Fruit fly (Drosophila melanogaster) whole organism, embryonic: Measurements from ENCODE around the gene CG43127.

Experiments used
- Asciz ChIP-seq: fragments of 200-800 bp; sonication (Bioruptor generic); optimal IDR thresholded peaks from 2 replicates; lab custom pipeline; 2017; ENCODE audit warnings: missing biosample characterization, mild to moderate bottlenecking, missing genetic modification characterization, missing genetic modification reagents
- Bdp1 ChIP-seq: fragments of 200-800 bp; sonication (Bioruptor generic); optimal IDR thresholded peaks from 3 replicates; lab custom pipeline; 2016; ENCODE audit warnings: missing biosample characterization, missing genetic modification characterization
- Bteb2 ChIP-seq: fragments of 200-800 bp; sonication (Bioruptor generic); optimal IDR thresholded peaks from 2 replicates; lab custom pipeline; 2016; ENCODE audit warnings: missing biosample characterization, missing genetic modification characterization
- CG10274 ChIP-seq: fragments of 200-800 bp; sonication (Bioruptor generic); optimal IDR thresholded peaks from 3 replicates; lab custom pipeline; 2017; ENCODE audit warnings: missing biosample characterization, mild to moderate bottlenecking, missing genetic modification characterization
- CG10959 ChIP-seq: fragments of 200-800 bp; sonication (Bioruptor generic); IDR thresholded peaks from 2 replicates; pipeline ENCODE4 v1.3.6; 2022; ENCODE audit warnings: missing biosample characterization, missing genetic modification characterization
- CG11456 ChIP-seq: fragments of 200-800 bp; sonication (Bioruptor generic); IDR thresholded peaks from 3 replicates; pipeline ENCODE4 v1.3.6; 2022; ENCODE audit warnings: missing biosample characterization, missing genetic modification characterization
- CG12744 ChIP-seq: fragments of 200-800 bp; sonication (Bioruptor generic); optimal IDR thresholded peaks from 2 replicates; lab custom pipeline; 2016; ENCODE audit warnings: missing biosample characterization, missing genetic modification characterization
- CG12769 ChIP-seq: fragments of 200-800 bp; sonication (Bioruptor generic); optimal IDR thresholded peaks from 2 replicates; lab custom pipeline; 2019; ENCODE audit warnings: missing biosample characterization, mild to moderate bottlenecking, missing genetic modification characterization, moderate library complexity
- CG13287 ChIP-seq: fragments of 200-800 bp; sonication (Bioruptor generic); IDR thresholded peaks from 2 replicates; pipeline ENCODE4 v1.3.6; 2022; ENCODE audit warnings: missing biosample characterization, missing genetic modification characterization; ENCODE audit not compliant: partially characterized antibody
- CG13894 ChIP-seq: fragments of 200-800 bp; sonication (Bioruptor generic); optimal IDR thresholded peaks from 3 replicates; lab custom pipeline; 2018; ENCODE audit warnings: missing biosample characterization, mild to moderate bottlenecking, missing genetic modification characterization, moderate library complexity
- CG16779 ChIP-seq: fragments of 200-800 bp; sonication (Bioruptor generic); IDR thresholded peaks from 2 replicates; pipeline ENCODE4 v1.3.6; 2022; ENCODE audit warnings: missing biosample characterization, missing genetic modification characterization
- CG30403 ChIP-seq: fragments of 200-800 bp; sonication (Bioruptor generic); optimal IDR thresholded peaks from 3 replicates; lab custom pipeline; 2016; ENCODE audit warnings: missing biosample characterization, missing genetic modification characterization
- CG31365 ChIP-seq: fragments of 200-800 bp; sonication (Bioruptor generic); optimal IDR thresholded peaks from 2 replicates; lab custom pipeline; 2018; ENCODE audit warnings: missing biosample characterization, mild to moderate bottlenecking, missing genetic modification characterization
- CG3163 ChIP-seq: fragments of 200-800 bp; sonication (Bioruptor generic); optimal IDR thresholded peaks from 3 replicates; lab custom pipeline; 2016; ENCODE audit warnings: missing biosample characterization, missing genetic modification characterization
- CG3407 ChIP-seq: fragments of 200-800 bp; sonication (Bioruptor generic); optimal IDR thresholded peaks from 2 replicates; lab custom pipeline; 2018; ENCODE audit warnings: missing biosample characterization, mild to moderate bottlenecking, missing genetic modification characterization
- CG4707 ChIP-seq: fragments of 200-800 bp; sonication (Bioruptor generic); optimal IDR thresholded peaks from 2 replicates; lab custom pipeline; 2018; ENCODE audit warnings: missing biosample characterization, mild to moderate bottlenecking, missing genetic modification characterization, moderate library complexity
- CG7839 ChIP-seq: fragments of 200-800 bp; sonication (Bioruptor generic); optimal IDR thresholded peaks from 3 replicates; lab custom pipeline; 2018; ENCODE audit warnings: missing biosample characterization, mild to moderate bottlenecking, missing genetic modification characterization, moderate library complexity
- CG8290 ChIP-seq, 3 experiments: fragments of 200-800 bp; sonication (Bioruptor generic); optimal IDR thresholded peaks; 2 replicates each; lab custom pipeline; 2016 to 2019; ENCODE audit warnings: missing biosample characterization in 3 of 3, missing genetic modification characterization in 3 of 3, mild to moderate bottlenecking in 2 of 3, moderate library complexity in 1 of 3
- CG9437 ChIP-seq: fragments of 200-800 bp; sonication (Bioruptor generic); optimal IDR thresholded peaks from 2 replicates; lab custom pipeline; 2018; ENCODE audit warnings: missing biosample characterization, mild to moderate bottlenecking, missing genetic modification characterization
- CkIIα-i1 ChIP-seq: fragments of 200-800 bp; sonication (Bioruptor generic); IDR thresholded peaks from 2 replicates; pipeline ENCODE4 v1.3.6; 2022; ENCODE audit warnings: missing biosample characterization, missing genetic modification characterization
- Dbx ChIP-seq: fragments of 200-800 bp; sonication (Bioruptor generic); IDR thresholded peaks from 3 replicates; pipeline ENCODE4 v1.3.6; 2022; ENCODE audit warnings: missing biosample characterization, missing genetic modification characterization
- ERR ChIP-seq: fragments of 200-800 bp; sonication (Bioruptor generic); optimal IDR thresholded peaks from 2 replicates; lab custom pipeline; 2016; ENCODE audit warnings: missing biosample characterization, missing genetic modification characterization
- Ets65A ChIP-seq: fragments of 200-800 bp; sonication (Bioruptor generic); peaks from one replicate; lab custom pipeline; 2016; ENCODE audit warnings: missing biosample characterization, missing genetic modification characterization
- Fer2 ChIP-seq: fragments of 200-800 bp; sonication (Bioruptor generic); optimal IDR thresholded peaks from 2 replicates; lab custom pipeline; 2018; ENCODE audit warnings: missing biosample characterization, mild to moderate bottlenecking, missing genetic modification characterization, moderate library complexity
- Hr3 ChIP-seq: fragments of 200-800 bp; sonication (Bioruptor generic); optimal IDR thresholded peaks from 3 replicates; lab custom pipeline; 2016; ENCODE audit warnings: missing biosample characterization, missing genetic modification characterization
- Hr51 ChIP-seq, 2 experiments: fragments of 200-800 bp; sonication (Bioruptor generic); optimal IDR thresholded peaks; 2 replicates in 1 of 2; 3 replicates in 1 of 2; lab custom pipeline; 2016 to 2018; ENCODE audit warnings: missing biosample characterization in 2 of 2, missing genetic modification characterization in 2 of 2, mild to moderate bottlenecking in 1 of 2, moderate library complexity in 1 of 2
- Jarid2 ChIP-seq: fragments of 200-800 bp; sonication (Bioruptor generic); optimal IDR thresholded peaks from 3 replicates; lab custom pipeline; 2017; ENCODE audit warnings: mild to moderate bottlenecking, missing biosample characterization, missing genetic modification reagents, missing genetic modification characterization
- NC2β ChIP-seq: fragments of 200-800 bp; sonication (Bioruptor generic); optimal IDR thresholded peaks from 2 replicates; lab custom pipeline; 2016; ENCODE audit warnings: missing biosample characterization, missing genetic modification characterization
- NFAT ChIP-seq: fragments of 200-800 bp; sonication (Bioruptor generic); IDR thresholded peaks from 2 replicates; pipeline ENCODE4 v1.3.6; 2022; ENCODE audit warnings: missing biosample characterization, missing genetic modification characterization
- NK7.1 ChIP-seq: fragments of 200-800 bp; sonication (Bioruptor generic); optimal IDR thresholded peaks from 3 replicates; lab custom pipeline; 2016; ENCODE audit warnings: missing biosample characterization, missing genetic modification characterization
- Nf-YA ChIP-seq: fragments of 200-800 bp; sonication (Bioruptor generic); IDR thresholded peaks from 2 replicates; pipeline ENCODE4 v1.3.6; 2022; ENCODE audit warnings: missing biosample characterization, missing genetic modification characterization
- Xrp1 ChIP-seq: fragments of 200-800 bp; sonication (Bioruptor generic); IDR thresholded peaks from 2 replicates; pipeline ENCODE4 v1.3.6; 2022; ENCODE audit warnings: missing biosample characterization, missing genetic modification characterization
- ac ChIP-seq: fragments of 200-800 bp; sonication (Bioruptor generic); optimal IDR thresholded peaks from 3 replicates; lab custom pipeline; 2017; ENCODE audit warnings: missing biosample characterization, mild to moderate bottlenecking, missing genetic modification characterization
- ash1 ChIP-seq: fragments of 200-800 bp; sonication (Bioruptor generic); optimal IDR thresholded peaks from 2 replicates; lab custom pipeline; 2018; ENCODE audit warnings: missing biosample characterization, mild to moderate bottlenecking, missing genetic modification characterization
- cg ChIP-seq: fragments of 200-800 bp; sonication (Bioruptor generic); optimal IDR thresholded peaks from 3 replicates; lab custom pipeline; 2019; ENCODE audit warnings: missing biosample characterization, mild to moderate bottlenecking, missing genetic modification characterization, moderate library complexity
- dmrt99B ChIP-seq: fragments of 200-800 bp; sonication (Bioruptor generic); optimal IDR thresholded peaks from 2 replicates; lab custom pipeline; 2018; ENCODE audit warnings: missing biosample characterization, mild to moderate bottlenecking, missing genetic modification characterization, moderate library complexity
- ems ChIP-seq: fragments of 200-800 bp; sonication (Bioruptor generic); optimal IDR thresholded peaks from 3 replicates; lab custom pipeline; 2016; ENCODE audit warnings: missing biosample characterization, missing genetic modification characterization
- exex ChIP-seq: fragments of 200-800 bp; sonication (Bioruptor generic); optimal IDR thresholded peaks from 4 replicates; lab custom pipeline; 2018; ENCODE audit warnings: missing biosample characterization, mild to moderate bottlenecking, missing genetic modification characterization, moderate library complexity
- jing ChIP-seq: fragments of 200-800 bp; sonication (Bioruptor generic); optimal IDR thresholded peaks from 2 replicates; lab custom pipeline; 2018; ENCODE audit warnings: missing biosample characterization, mild to moderate bottlenecking, missing genetic modification characterization
- jumu ChIP-seq: fragments of 200-800 bp; sonication (Bioruptor generic); optimal IDR thresholded peaks from 3 replicates; lab custom pipeline; 2016; ENCODE audit warnings: missing biosample characterization, missing genetic modification characterization
- kah ChIP-seq: fragments of 200-800 bp; sonication (Bioruptor generic); optimal IDR thresholded peaks from 2 replicates; lab custom pipeline; 2018; ENCODE audit warnings: missing biosample characterization, mild to moderate bottlenecking, missing genetic modification characterization
- pho ChIP-seq: fragments of 200-800 bp; sonication (Bioruptor generic); optimal IDR thresholded peaks from 2 replicates; lab custom pipeline; 2016; ENCODE audit warnings: missing biosample characterization, missing genetic modification characterization
- pum ChIP-seq: fragments of 200-800 bp; sonication (Bioruptor generic); optimal IDR thresholded peaks from 2 replicates; lab custom pipeline; 2016; ENCODE audit warnings: missing biosample characterization, missing genetic modification characterization
- sima ChIP-seq: fragments of 200-800 bp; sonication (Bioruptor generic); optimal IDR thresholded peaks from 2 replicates; lab custom pipeline; 2016; ENCODE audit warnings: missing biosample characterization, missing genetic modification characterization
- tap ChIP-seq: fragments of 200-800 bp; optimal IDR thresholded peaks from 3 replicates; lab custom pipeline; 2019; ENCODE audit warnings: missing biosample characterization, mild to moderate bottlenecking, missing genetic modification characterization, moderate library complexity
- trh ChIP-seq: fragments of 200-800 bp; sonication (Bioruptor generic); optimal IDR thresholded peaks from 2 replicates; lab custom pipeline; 2016; ENCODE audit warnings: missing biosample characterization, missing genetic modification characterization
- tx ChIP-seq: fragments of 200-800 bp; sonication (Bioruptor generic); optimal IDR thresholded peaks from 2 replicates; lab custom pipeline; 2016; ENCODE audit warnings: missing biosample characterization, missing genetic modification characterization
- unpg ChIP-seq: fragments of 200-800 bp; sonication (Bioruptor generic); optimal IDR thresholded peaks from 3 replicates; lab custom pipeline; 2018; ENCODE audit warnings: missing biosample characterization, mild to moderate bottlenecking, missing genetic modification characterization, moderate library complexity
- zen ChIP-seq: fragments of 200-800 bp; sonication (Bioruptor generic); optimal IDR thresholded peaks from 3 replicates; lab custom pipeline; 2018; ENCODE audit warnings: missing biosample characterization, mild to moderate bottlenecking, missing genetic modification characterization, moderate library complexity

The CG43127 gene

DNA sequence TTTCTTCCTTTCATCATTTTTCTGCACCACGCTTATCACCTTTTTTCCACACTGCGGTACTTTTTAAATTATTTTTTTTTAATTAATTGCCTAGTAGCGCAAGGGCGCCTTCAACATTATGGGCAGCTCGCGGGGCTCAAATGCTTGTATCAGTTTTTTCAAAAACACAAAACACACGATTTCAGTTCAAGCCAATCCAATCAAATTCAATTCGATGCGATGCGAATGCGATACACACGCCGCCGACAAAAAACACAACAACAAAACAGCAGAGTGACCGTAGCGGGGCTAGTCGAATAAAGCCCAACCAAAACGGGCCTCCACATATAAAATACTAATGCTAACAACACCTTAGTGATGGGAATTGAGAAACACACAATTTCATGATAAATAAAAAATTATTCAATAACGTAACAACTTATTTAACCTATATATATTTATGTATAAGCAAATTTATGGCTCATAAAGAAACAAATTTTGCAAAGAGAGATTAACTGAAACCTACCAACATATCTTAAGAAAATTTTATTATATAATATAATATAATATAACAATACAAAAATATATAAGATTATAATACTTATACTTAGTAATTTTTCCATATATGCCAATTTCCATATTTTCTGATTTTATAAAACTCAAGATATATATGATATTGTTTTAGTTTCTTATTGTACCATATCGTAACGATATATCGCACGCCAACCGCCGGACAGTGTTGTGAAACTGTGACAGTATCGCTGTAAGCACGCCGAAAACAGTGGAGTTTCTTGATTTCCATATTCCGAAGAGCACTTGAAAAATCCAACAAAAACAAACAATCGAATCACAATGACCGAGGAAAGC, 35.6 kb upstream of the CG43127 start, which contains the start of the genes CG32066 and CG8003 (continued):
- TF ChIP-seq Nf-YA (GFP tag; lab: Robert Waterston, UW) (no peak), Asciz (GFP tag; lab: Kevin White, UChicago) (peak; percentile 9), Bdp1 (GFP tag; lab: Kevin White, UChicago) (no peak), tap (tag; lab: Kevin White, UChicago) (no peak), Ets65A (GFP tag; lab: Kevin White, UChicago) (peak; percentile 89), Fer2 (no peak), zen (tag; lab: Kevin White, UChicago) (no peak), CG30403 (GFP tag; lab: Kevin White, UChicago) (peak; percentile 64), pum (no peak), NFAT (peak; percentile 77), ems (GFP tag; lab: Kevin White, UChicago) (no peak), Jarid2 (GFP tag; lab: Kevin White, UChicago) (peak; percentile 96), dmrt99B (tag; lab: Kevin White, UChicago) (no peak), Bteb2 (GFP tag; lab: Kevin White, UChicago) (no peak), exex (tag; lab: Kevin White, UChicago) (peak; percentile 15), kah (peak; percentile 49), ERR (no peak), CG4707 (GFP tag; lab: Kevin White, UChicago) (peak; percentile 53), trh (GFP tag; lab: Kevin White, UChicago) (no peak), ash1 (GFP tag; lab: Kevin White, UChicago) (no peak), CG7839 (tag; lab: Kevin White, UChicago) (peak; percentile 39), CG3407 (GFP tag; lab: Kevin White, UChicago) (no peak), tx (GFP tag; lab: Kevin White, UChicago) (no peak), Hr3 (GFP tag; lab: Kevin White, UChicago) (peak; percentile 40), Xrp1 (GFP tag; lab: Robert Waterston, UW) (no peak), ac (peak; percentile 17), Dbx (GFP tag; lab: Robert Waterston, UW) (peak; percentile 50; the same call in 2 of the 3 replicates), NK7.1 (GFP tag; lab: Kevin White, UChicago) (no peak), CG16779 (no peak), CG13894 (no peak), Hr51 (GFP tag; optimal IDR thresholded peaks at IDR 0.05; lab: Kevin White, UChicago) (peak in 1 of 2 experiments; percentile 53), CG12769 (tag; lab: Kevin White, UChicago) (peak; percentile 8), pho (GFP tag; lab: Kevin White, UChicago) (no peak), CG10959 (no peak), CG8290 (GFP tag; optimal IDR thresholded peaks at IDR 0.05; lab: Kevin White, UChicago) (peak; percentile 38), CG8290 (tag; optimal IDR thresholded peaks at IDR 0.05; lab: Kevin White, UChicago) (peak in 1 of 2 experiments; percentile 78), CG31365 (no peak), jumu (GFP tag; lab: Kevin White, UChicago) (no peak), CG10274 (no peak), CG12744 (GFP tag; lab: Kevin White, UChicago) (no peak), cg (GFP tag; lab: Kevin White, UChicago) (peak; percentile 34), sima (GFP tag; lab: Kevin White, UChicago) (no peak), jing (no peak), NC2β (no peak), CG13287 (GFP tag; lab: Robert Waterston, UW) (peak; percentile 90), CG9437 (GFP tag; lab: Kevin White, UChicago) (peak; percentile 68), CG3163 (GFP tag; lab: Kevin White, UChicago) (no peak), CG11456 (GFP tag; lab: Robert Waterston, UW) (peak; percentile 52; the same call in 1 of the 3 replicates), unpg (GFP tag; lab: Kevin White, UChicago) (no peak), CkIIα-i1 (GFP tag; lab: Robert Waterston, UW) (no peak)
